Fruit fly (Drosophila melanogaster) whole organism, pupa: Measurements from ENCODE around the gene CG17378.

ENCODE experiments used
- CG10348 ChIP-seq: fragments of 200-800 bp; sonication (Bioruptor generic); IDR thresholded peaks from 2 replicates; pipeline ENCODE4 v1.3.6; 2022; ENCODE audit warnings: missing biosample characterization, missing genetic modification characterization
- CG15710 ChIP-seq: fragments of 200-800 bp; sonication (Bioruptor generic); optimal IDR thresholded peaks from 2 replicates; lab custom pipeline; 2018; ENCODE audit warnings: missing biosample characterization, mild to moderate bottlenecking, missing genetic modification characterization, moderate library complexity
- CG17806 ChIP-seq: fragments of 200-800 bp; sonication (Bioruptor generic); optimal IDR thresholded peaks from 2 replicates; lab custom pipeline; 2018; ENCODE audit warnings: missing biosample characterization, mild to moderate bottlenecking, missing genetic modification characterization, moderate library complexity
- CG4496 ChIP-seq: fragments of 200-800 bp; sonication (Bioruptor generic); IDR thresholded peaks from 3 replicates; pipeline ENCODE4 v1.3.6; 2022; ENCODE audit warnings: missing biosample characterization, missing genetic modification characterization
- EcR ChIP-seq: fragments of 200-800 bp; sonication (Bioruptor generic); optimal IDR thresholded peaks from 3 replicates; lab custom pipeline; 2019; ENCODE audit warnings: missing biosample characterization, missing genetic modification characterization, mild to moderate bottlenecking, moderate library complexity, missing genetic modification reagents
- Ets98B ChIP-seq: fragments of 200-800 bp; sonication (Bioruptor generic); IDR thresholded peaks from 2 replicates; pipeline ENCODE4 v1.3.6; 2022; ENCODE audit warnings: missing biosample characterization, missing genetic modification characterization
- Pif1B ChIP-seq: fragments of 200-800 bp; sonication (Bioruptor generic); optimal IDR thresholded peaks from 3 replicates; lab custom pipeline; 2016; ENCODE audit warnings: missing biosample characterization, missing genetic modification characterization
- Snoo ChIP-seq: fragments of 200-800 bp; sonication (Bioruptor generic); optimal IDR thresholded peaks from 3 replicates; lab custom pipeline; 2017; ENCODE audit warnings: missing biosample characterization, mild to moderate bottlenecking, missing genetic modification characterization, inconsistent platforms
- fd96Ca ChIP-seq: fragments of 200-800 bp; sonication (Bioruptor generic); IDR thresholded peaks from 3 replicates; pipeline ENCODE4 v1.3.6; 2022; ENCODE audit warnings: missing biosample characterization, missing genetic modification characterization
- gl ChIP-seq: fragments of 200-800 bp; sonication (Bioruptor generic); optimal IDR thresholded peaks from 2 replicates; lab custom pipeline; 2018; ENCODE audit warnings: missing biosample characterization, mild to moderate bottlenecking, missing genetic modification characterization

- TF ChIP-seq gl (tag; lab: Kevin White, UChicago) (no peak), CG17806 (tag; lab: Kevin White, UChicago) (no peak), CG4496 (GFP tag; lab: Robert Waterston, UW) (no peak), Ets98B (GFP tag; lab: Robert Waterston, UW) (no peak), Snoo (tag; lab: Kevin White, UChicago) (no peak), CG10348 (GFP tag; lab: Robert Waterston, UW) (no peak), CG15710 (tag; lab: Kevin White, UChicago) (no peak), fd96Ca (no peak), EcR (GFP tag; lab: Kevin White, UChicago) (no peak), Pif1B (GFP tag; lab: Kevin White, UChicago) (no peak)
These were observed 21.2 kb downstream of the CG17378 start for dm6 chr2L:6794956-6795522.
